Fruit fly (Drosophila melanogaster) whole organism, embryonic: Measurements from ENCODE around the gene Oscillin.

Source experiments
- Bteb2 ChIP-seq: fragments of 200-800 bp; sonication (Bioruptor generic); optimal IDR thresholded peaks from 2 replicates; lab custom pipeline; 2016; ENCODE audit warnings: missing biosample characterization, missing genetic modification characterization
- CG10209 ChIP-seq: fragments of 200-800 bp; sonication (Bioruptor generic); optimal IDR thresholded peaks from 3 replicates; lab custom pipeline; 2017; ENCODE audit warnings: missing biosample characterization, mild to moderate bottlenecking, missing genetic modification characterization, missing genetic modification reagents
- CG10543 ChIP-seq: fragments of 200-800 bp; sonication (Bioruptor generic); optimal IDR thresholded peaks from 3 replicates; lab custom pipeline; 2017; ENCODE audit warnings: missing biosample characterization, mild to moderate bottlenecking, missing genetic modification characterization, moderate library complexity
- CG10979 ChIP-seq: fragments of 200-800 bp; sonication (Bioruptor generic); optimal IDR thresholded peaks from 2 replicates; lab custom pipeline; 2018; ENCODE audit warnings: missing biosample characterization, mild to moderate bottlenecking, missing genetic modification characterization, moderate library complexity
- CG11456 ChIP-seq: fragments of 200-800 bp; sonication (Bioruptor generic); IDR thresholded peaks from 3 replicates; pipeline ENCODE4 v1.3.6; 2022; ENCODE audit warnings: missing biosample characterization, missing genetic modification characterization
- CG12071 ChIP-seq: fragments of 200-800 bp; sonication (Bioruptor generic); optimal IDR thresholded peaks from 3 replicates; lab custom pipeline; 2018; ENCODE audit warnings: missing biosample characterization, mild to moderate bottlenecking, missing genetic modification characterization
- CG12659 ChIP-seq: fragments of 200-800 bp; sonication (Bioruptor generic); optimal IDR thresholded peaks from 3 replicates; lab custom pipeline; 2017; ENCODE audit warnings: mild to moderate bottlenecking, missing biosample characterization, missing genetic modification reagents, missing genetic modification characterization
- CG16863 ChIP-seq: fragments of 200-800 bp; sonication (Bioruptor generic); optimal IDR thresholded peaks from 3 replicates; lab custom pipeline; 2016; ENCODE audit warnings: missing biosample characterization, missing genetic modification characterization
- CG17912 ChIP-seq: fragments of 200-800 bp; sonication (Bioruptor generic); optimal IDR thresholded peaks from 2 replicates; lab custom pipeline; 2018; ENCODE audit warnings: missing biosample characterization, mild to moderate bottlenecking, missing genetic modification characterization
- CG2120 ChIP-seq: fragments of 200-800 bp; sonication (Bioruptor generic); optimal IDR thresholded peaks from 3 replicates; lab custom pipeline; 2016; ENCODE audit warnings: missing biosample characterization, missing genetic modification characterization
- CG2202 ChIP-seq: fragments of 200-800 bp; sonication (Bioruptor generic); optimal IDR thresholded peaks from 2 replicates; lab custom pipeline; 2018; ENCODE audit warnings: missing biosample characterization, mild to moderate bottlenecking, missing genetic modification characterization
- CG31388 ChIP-seq: fragments of 200-800 bp; sonication (Bioruptor generic); optimal IDR thresholded peaks from 2 replicates; lab custom pipeline; 2016; ENCODE audit warnings: missing biosample characterization, missing genetic modification characterization
- CG4820 ChIP-seq: fragments of 200-800 bp; sonication (Bioruptor generic); optimal IDR thresholded peaks from 3 replicates; lab custom pipeline; 2016; ENCODE audit warnings: missing biosample characterization, missing genetic modification characterization
- CG6765 ChIP-seq: fragments of 200-800 bp; sonication (Bioruptor generic); optimal IDR thresholded peaks from 3 replicates; lab custom pipeline; 2017; ENCODE audit warnings: missing biosample characterization, mild to moderate bottlenecking, missing genetic modification characterization
- CG7372 ChIP-seq: fragments of 200-800 bp; sonication (Bioruptor generic); IDR thresholded peaks from 2 replicates; pipeline ENCODE4 v1.3.6; 2022; ENCODE audit warnings: missing biosample characterization, missing genetic modification characterization
- CG7839 ChIP-seq: fragments of 200-800 bp; sonication (Bioruptor generic); optimal IDR thresholded peaks from 3 replicates; lab custom pipeline; 2018; ENCODE audit warnings: missing biosample characterization, mild to moderate bottlenecking, missing genetic modification characterization, moderate library complexity
- CG7928 ChIP-seq: fragments of 200-800 bp; sonication (Bioruptor generic); optimal IDR thresholded peaks from 2 replicates; lab custom pipeline; 2017; ENCODE audit warnings: missing biosample characterization, mild to moderate bottlenecking, missing genetic modification characterization
- CG7987 ChIP-seq: fragments of 200-800 bp; sonication (Bioruptor generic); optimal IDR thresholded peaks from 2 replicates; lab custom pipeline; 2018; ENCODE audit warnings: missing biosample characterization, mild to moderate bottlenecking, missing genetic modification characterization, moderate library complexity
- CG8290 ChIP-seq, 3 experiments: fragments of 200-800 bp; sonication (Bioruptor generic); optimal IDR thresholded peaks; 2 replicates each; lab custom pipeline; 2016 to 2019; ENCODE audit warnings: missing biosample characterization in 3 of 3, missing genetic modification characterization in 3 of 3, mild to moderate bottlenecking in 2 of 3, moderate library complexity in 1 of 3
- CkIIα-i1 ChIP-seq: fragments of 200-800 bp; sonication (Bioruptor generic); IDR thresholded peaks from 2 replicates; pipeline ENCODE4 v1.3.6; 2022; ENCODE audit warnings: missing biosample characterization, missing genetic modification characterization
- D19B ChIP-seq: fragments of 200-800 bp; sonication (Bioruptor generic); optimal IDR thresholded peaks from 2 replicates; lab custom pipeline; 2017; ENCODE audit warnings: missing biosample characterization, mild to moderate bottlenecking, missing genetic modification characterization
- Dll ChIP-seq: fragments of 200-800 bp; sonication (Bioruptor generic); IDR thresholded peaks from 4 replicates; pipeline ENCODE4 v1.3.6; 2022; ENCODE audit warnings: missing biosample characterization, missing genetic modification characterization; ENCODE audit not compliant: partially characterized antibody
- Dref ChIP-seq: fragments of 200-800 bp; sonication (Bioruptor generic); IDR thresholded peaks from 2 replicates; pipeline ENCODE4 v1.3.6; 2022; ENCODE audit warnings: missing biosample characterization, missing genetic modification characterization
- E2f1 ChIP-seq: fragments of 200-800 bp; sonication (Bioruptor generic); IDR thresholded peaks from 2 replicates; pipeline ENCODE4 v1.3.6; 2022; ENCODE audit warnings: missing biosample characterization, missing genetic modification characterization
- HLHmδ ChIP-seq: fragments of 200-800 bp; sonication (Bioruptor generic); optimal IDR thresholded peaks from 2 replicates; lab custom pipeline; 2018; ENCODE audit warnings: missing biosample characterization, mild to moderate bottlenecking, missing genetic modification characterization, moderate library complexity
- Hand ChIP-seq: fragments of 200-800 bp; sonication (Bioruptor generic); optimal IDR thresholded peaks from 2 replicates; lab custom pipeline; 2017; ENCODE audit warnings: mild to moderate bottlenecking, missing biosample characterization, missing genetic modification reagents, missing genetic modification characterization
- Mad ChIP-seq: fragments of 200-800 bp; sonication (Bioruptor generic); optimal IDR thresholded peaks from 2 replicates; lab custom pipeline; 2016; ENCODE audit warnings: missing biosample characterization, missing genetic modification characterization
- Neu2 ChIP-seq: fragments of 200-800 bp; sonication (Bioruptor generic); optimal IDR thresholded peaks from 3 replicates; lab custom pipeline; 2016; ENCODE audit warnings: missing biosample characterization, missing genetic modification characterization, borderline replicate concordance
- Poxn ChIP-seq: fragments of 200-800 bp; sonication (Bioruptor generic); IDR thresholded peaks from 2 replicates; pipeline ENCODE4 v1.3.6; 2022; ENCODE audit warnings: missing biosample characterization, missing genetic modification characterization
- Rfx ChIP-seq: fragments of 200-800 bp; sonication (Bioruptor generic); IDR thresholded peaks from 2 replicates; pipeline ENCODE4 v1.3.6; 2022; ENCODE audit warnings: missing biosample characterization, missing genetic modification characterization
- Spps ChIP-seq: fragments of 200-800 bp; sonication (Bioruptor generic); optimal IDR thresholded peaks from 2 replicates; lab custom pipeline; 2018; ENCODE audit warnings: missing biosample characterization, mild to moderate bottlenecking, missing genetic modification characterization
- bcd ChIP-seq: fragments of 200-800 bp; sonication (Bioruptor generic); optimal IDR thresholded peaks from 2 replicates; lab custom pipeline; 2017; ENCODE audit warnings: missing biosample characterization, mild to moderate bottlenecking, missing genetic modification characterization
- corto ChIP-seq: fragments of 200-800 bp; sonication (Bioruptor generic); optimal IDR thresholded peaks from 2 replicates; lab custom pipeline; 2016; ENCODE audit warnings: missing biosample characterization, mild to moderate bottlenecking, missing genetic modification characterization, moderate library complexity
- hkb ChIP-seq, 2 experiments: fragments of 200-800 bp in 1 of 2; fragments of >200 bp in 1 of 2; sonication (Bioruptor generic) in 1 of 2; IDR thresholded peaks in 1 of 2; optimal IDR thresholded peaks in 1 of 2; 2 replicates each; pipeline versions ENCODE4 v1.3.6 to Lab custom; 2017 to 2022; ENCODE audit warnings: missing biosample characterization in 1 of 2, missing genetic modification characterization in 1 of 2
- inv ChIP-seq: fragments of 200-800 bp; sonication (Bioruptor generic); IDR thresholded peaks from 2 replicates; pipeline ENCODE4 v1.3.6; 2022; ENCODE audit warnings: missing biosample characterization, missing genetic modification characterization; ENCODE audit not compliant: partially characterized antibody
- ken ChIP-seq: fragments of 200-800 bp; sonication (Bioruptor generic); IDR thresholded peaks from 3 replicates; pipeline ENCODE4 v1.3.6; 2022; ENCODE audit warnings: missing biosample characterization, missing genetic modification characterization
- lov ChIP-seq, 2 experiments: fragments of 200-800 bp in 1 of 2; fragments of >200 bp in 1 of 2; sonication (Bioruptor generic) in 1 of 2; IDR thresholded peaks in 1 of 2; optimal IDR thresholded peaks in 1 of 2; 2 replicates in 1 of 2; 3 replicates in 1 of 2; pipeline versions ENCODE4 v1.3.6 to Lab custom; 2017 to 2022; ENCODE audit warnings: missing biosample characterization in 1 of 2, missing genetic modification characterization in 1 of 2
- mam ChIP-seq: fragments of 200-800 bp; sonication (Bioruptor generic); optimal IDR thresholded peaks from 3 replicates; lab custom pipeline; 2016; ENCODE audit warnings: missing biosample characterization, missing genetic modification characterization
- mld ChIP-seq: fragments of 200-800 bp; sonication (Bioruptor generic); IDR thresholded peaks from 3 replicates; pipeline ENCODE4 v1.3.6; 2022; ENCODE audit warnings: missing biosample characterization, missing genetic modification characterization; ENCODE audit not compliant: partially characterized antibody
- pfk ChIP-seq: fragments of 200-800 bp; sonication (Bioruptor generic); optimal IDR thresholded peaks from 2 replicates; lab custom pipeline; 2018; ENCODE audit warnings: missing biosample characterization, mild to moderate bottlenecking, missing genetic modification characterization, moderate library complexity
- ro ChIP-seq: fragments of 200-800 bp; sonication (Bioruptor generic); IDR thresholded peaks from 2 replicates; pipeline ENCODE4 v1.3.6; 2022; ENCODE audit warnings: missing biosample characterization, missing genetic modification characterization
- sens-2 ChIP-seq: fragments of 200-800 bp; sonication (Bioruptor generic); IDR thresholded peaks from 2 replicates; pipeline ENCODE4 v1.3.6; 2022; ENCODE audit warnings: missing biosample characterization, missing genetic modification characterization
- slp2 ChIP-seq: fragments of 200-800 bp; sonication (Bioruptor generic); optimal IDR thresholded peaks from 2 replicates; lab custom pipeline; 2016; ENCODE audit warnings: missing biosample characterization, missing genetic modification characterization
- ssp ChIP-seq: fragments of 200-800 bp; sonication (Bioruptor generic); IDR thresholded peaks from 2 replicates; pipeline ENCODE4 v1.3.6; 2022; ENCODE audit warnings: missing biosample characterization, missing genetic modification characterization
- ttk ChIP-seq: fragments of 200-800 bp; sonication (Bioruptor generic); IDR thresholded peaks from 2 replicates; pipeline ENCODE4 v2.1.2; 2022; ENCODE audit warnings: missing biosample characterization, missing genetic modification characterization
- unpg ChIP-seq: fragments of 200-800 bp; sonication (Bioruptor generic); optimal IDR thresholded peaks from 3 replicates; lab custom pipeline; 2018; ENCODE audit warnings: missing biosample characterization, mild to moderate bottlenecking, missing genetic modification characterization, moderate library complexity
- vnd ChIP-seq: fragments of 200-800 bp; sonication (Bioruptor generic); IDR thresholded peaks from 3 replicates; pipeline ENCODE4 v1.3.6; 2022; ENCODE audit warnings: missing biosample characterization, missing genetic modification characterization; ENCODE audit not compliant: partially characterized antibody
- z ChIP-seq: fragments of 200-800 bp; sonication (Bioruptor generic); IDR thresholded peaks from 3 replicates; pipeline ENCODE4 v1.3.6; 2022; ENCODE audit warnings: missing biosample characterization, missing genetic modification characterization

The Oscillin gene

DNA sequence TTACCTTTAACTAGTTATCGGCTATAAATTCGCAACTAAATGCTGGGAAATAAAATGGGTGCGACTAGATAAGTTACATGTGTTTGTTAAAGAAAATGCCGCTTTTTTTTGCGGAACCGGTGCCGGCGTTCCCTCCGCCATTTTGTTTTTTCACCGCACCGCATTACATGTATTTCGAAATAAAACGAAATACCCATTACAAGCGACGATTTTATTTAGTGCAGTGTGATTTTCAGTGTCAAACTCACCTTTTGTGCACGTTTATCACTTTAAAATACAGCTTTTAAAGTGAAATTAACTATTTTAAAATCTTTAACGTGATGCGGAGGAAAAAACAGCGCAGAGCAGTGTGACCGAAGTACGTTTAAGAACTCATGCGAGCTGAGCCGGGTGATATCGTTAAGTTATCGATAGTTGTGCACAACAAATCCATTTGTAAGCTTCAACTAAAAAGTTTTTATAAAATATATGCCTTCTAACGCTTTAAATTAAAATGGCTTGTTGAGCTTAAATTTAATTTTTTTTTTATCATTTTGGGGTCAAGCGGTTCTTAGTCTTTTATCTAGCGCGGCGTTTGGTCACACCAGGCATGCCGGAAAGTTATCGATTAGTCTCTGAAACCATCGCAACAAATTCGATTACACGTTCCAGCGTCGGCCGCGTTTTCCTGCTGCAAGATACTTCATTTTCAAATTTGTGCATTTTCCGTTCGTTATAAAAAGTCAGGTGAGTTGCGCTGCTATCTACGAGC lies 4.8 kb upstream of the Oscillin start, which contains the start of the genes Hel25E and Lam (continued):
- TF ChIP-seq ro (GFP tag; lab: Robert Waterston, UW) (no peak), Dll (GFP tag; lab: Robert Waterston, UW) (peak; percentile 97), pfk (no peak), CG8290 (GFP tag; optimal IDR thresholded peaks at IDR 0.05; lab: Kevin White, UChicago) (no peak), CG8290 (tag; optimal IDR thresholded peaks at IDR 0.05; lab: Kevin White, UChicago) (no peak), z (GFP tag; lab: Robert Waterston, UW) (no peak), bcd (GFP tag; lab: Kevin White, UChicago) (no peak), CG10209 (GFP tag; lab: Kevin White, UChicago) (no peak), D19B (GFP tag; lab: Kevin White, UChicago) (no peak), Neu2 (GFP tag; lab: Kevin White, UChicago) (no peak), inv (peak; percentile 81), CkIIα-i1 (GFP tag; lab: Robert Waterston, UW) (no peak), CG10543 (GFP tag; lab: Kevin White, UChicago) (no peak), sens-2 (GFP tag; lab: Robert Waterston, UW) (no peak), Rfx (GFP tag; lab: Robert Waterston, UW) (no peak), Bteb2 (GFP tag; lab: Kevin White, UChicago) (no peak), CG7928 (GFP tag; lab: Kevin White, UChicago) (no peak), CG6765 (GFP tag; lab: Kevin White, UChicago) (no peak), CG7987 (GFP tag; lab: Kevin White, UChicago) (no peak), E2f1 (GFP tag; lab: Robert Waterston, UW) (peak; percentile 14; the same call in 1 of the 2 replicates), CG2202 (tag; lab: Kevin White, UChicago) (no peak), CG16863 (no peak), vnd (peak; percentile 85), ttk (GFP tag; lab: Robert Waterston, UW) (no peak), Dref (peak; percentile 81), slp2 (no peak), CG11456 (GFP tag; lab: Robert Waterston, UW) (no peak), hkb (optimal IDR thresholded peaks at IDR 0.05; lab: Kevin White, UChicago) (peak; percentile 69), hkb (GFP tag; IDR thresholded peaks at IDR 0.05; lab: Robert Waterston, UW) (no peak), CG4820 (GFP tag; lab: Kevin White, UChicago) (no peak), Mad (GFP tag; lab: Kevin White, UChicago) (peak; percentile 42), lov (optimal IDR thresholded peaks at IDR 0.05; lab: Kevin White, UChicago) (no peak), lov (GFP tag; IDR thresholded peaks at IDR 0.05; lab: Robert Waterston, UW) (no peak), CG12071 (no peak), HLHmδ (no peak), CG7839 (no peak), CG10979 (tag; lab: Kevin White, UChicago) (no peak), Spps (peak; percentile 18), unpg (GFP tag; lab: Kevin White, UChicago) (no peak), Poxn (GFP tag; lab: Robert Waterston, UW) (no peak), mam (GFP tag; lab: Kevin White, UChicago) (no peak), ken (GFP tag; lab: Robert Waterston, UW) (no peak), Hand (GFP tag; lab: Kevin White, UChicago) (no peak), ssp (no peak), CG12659 (GFP tag; lab: Kevin White, UChicago) (peak; percentile 61), CG17912 (GFP tag; lab: Kevin White, UChicago) (no peak), CG2120 (peak; percentile 29), corto (no peak), mld (GFP tag; lab: Robert Waterston, UW) (peak; percentile 59; the same call in 1 of the 3 replicates), CG7372 (no peak), CG31388 (GFP tag; lab: Kevin White, UChicago) (no peak)
